Fruit fly (Drosophila melanogaster) whole organism, embryonic: Measurements from ENCODE around the gene CG5021.
A peak's percentile ranks its signal among the peaks of the same experiment; 100 is the strongest.

Source experiments
- ATbp ChIP-seq: fragments of 200-800 bp; sonication (Bioruptor generic); optimal IDR thresholded peaks from 2 replicates; lab custom pipeline; 2017; ENCODE audit warnings: missing biosample characterization, mild to moderate bottlenecking, missing genetic modification characterization, missing genetic modification reagents
- Ada2b ChIP-seq: fragments of 200-800 bp; sonication (Bioruptor generic); IDR thresholded peaks from 2 replicates; pipeline ENCODE4 v1.3.6; 2022; ENCODE audit warnings: missing biosample characterization, missing genetic modification characterization
- Blimp-1 ChIP-seq: fragments of 200-800 bp; sonication (Bioruptor generic); optimal IDR thresholded peaks from 3 replicates; lab custom pipeline; 2018; ENCODE audit warnings: missing biosample characterization, missing genetic modification characterization, mild to moderate bottlenecking, moderate library complexity, missing genetic modification reagents
- C15 ChIP-seq: fragments of 200-800 bp; sonication (Bioruptor generic); IDR thresholded peaks from 3 replicates; pipeline ENCODE4 v1.3.6; 2022; ENCODE audit warnings: missing biosample characterization, missing genetic modification characterization
- CG10267 ChIP-seq: fragments of 200-800 bp; sonication (Bioruptor generic); optimal IDR thresholded peaks from 2 replicates; lab custom pipeline; 2018; ENCODE audit warnings: missing biosample characterization, mild to moderate bottlenecking, missing genetic modification characterization, moderate library complexity
- CG10543 ChIP-seq: fragments of 200-800 bp; sonication (Bioruptor generic); optimal IDR thresholded peaks from 3 replicates; lab custom pipeline; 2017; ENCODE audit warnings: missing biosample characterization, mild to moderate bottlenecking, missing genetic modification characterization, moderate library complexity
- CG11560 ChIP-seq: fragments of 200-800 bp; sonication (Bioruptor generic); IDR thresholded peaks from 3 replicates; pipeline ENCODE4 v1.3.6; 2022; ENCODE audit warnings: missing biosample characterization, missing genetic modification characterization
- CG14050 ChIP-seq: fragments of 200-800 bp; sonication (Bioruptor generic); IDR thresholded peaks from 3 replicates; pipeline ENCODE4 v1.3.6; 2022; ENCODE audit warnings: missing biosample characterization, missing genetic modification characterization
- CG14441 ChIP-seq: fragments of 200-800 bp; sonication (Bioruptor generic); IDR thresholded peaks from 2 replicates; pipeline ENCODE4 v1.3.6; 2022; ENCODE audit warnings: missing biosample characterization, missing genetic modification characterization
- CG15073 ChIP-seq: fragments of 200-800 bp; sonication (Bioruptor generic); optimal IDR thresholded peaks from 2 replicates; lab custom pipeline; 2016; ENCODE audit warnings: missing biosample characterization, missing genetic modification characterization
- CG15479 ChIP-seq: fragments of 200-800 bp; sonication (Bioruptor generic); optimal IDR thresholded peaks from 3 replicates; lab custom pipeline; 2019; ENCODE audit warnings: missing biosample characterization, mild to moderate bottlenecking, missing genetic modification characterization, moderate library complexity
- CG16863 ChIP-seq: fragments of 200-800 bp; sonication (Bioruptor generic); optimal IDR thresholded peaks from 3 replicates; lab custom pipeline; 2016; ENCODE audit warnings: missing biosample characterization, missing genetic modification characterization
- CG17568 ChIP-seq: fragments of 200-800 bp; sonication (Bioruptor generic); optimal IDR thresholded peaks from 2 replicates; lab custom pipeline; 2018; ENCODE audit warnings: missing biosample characterization, mild to moderate bottlenecking, missing genetic modification characterization, moderate library complexity
- CG17802 ChIP-seq: fragments of 200-800 bp; sonication (Bioruptor generic); optimal IDR thresholded peaks from 2 replicates; lab custom pipeline; 2018; ENCODE audit warnings: missing biosample characterization, mild to moderate bottlenecking, missing genetic modification characterization, moderate library complexity
- CG17912 ChIP-seq: fragments of 200-800 bp; sonication (Bioruptor generic); optimal IDR thresholded peaks from 2 replicates; lab custom pipeline; 2018; ENCODE audit warnings: missing biosample characterization, mild to moderate bottlenecking, missing genetic modification characterization
- CG18262 ChIP-seq: fragments of 200-800 bp; optimal IDR thresholded peaks from 3 replicates; lab custom pipeline; 2019; ENCODE audit warnings: missing biosample characterization, mild to moderate bottlenecking, missing genetic modification characterization, moderate library complexity
- CG3065 ChIP-seq: fragments of 200-800 bp; sonication (Bioruptor generic); optimal IDR thresholded peaks from 2 replicates; lab custom pipeline; 2016; ENCODE audit warnings: missing biosample characterization, missing genetic modification characterization
- CG3281 ChIP-seq: fragments of 200-800 bp; sonication (Bioruptor generic); optimal IDR thresholded peaks from 3 replicates; lab custom pipeline; 2017; ENCODE audit warnings: missing biosample characterization, mild to moderate bottlenecking, missing genetic modification characterization
- CG34224 ChIP-seq: fragments of 200-800 bp; sonication (Bioruptor generic); IDR thresholded peaks from 3 replicates; pipeline ENCODE4 v1.3.6; 2022; ENCODE audit warnings: missing biosample characterization, missing genetic modification characterization; ENCODE audit not compliant: partially characterized antibody
- CG43689 ChIP-seq: fragments of 200-800 bp; sonication (Bioruptor generic); IDR thresholded peaks from 2 replicates; pipeline ENCODE4 v1.3.6; 2022; ENCODE audit warnings: missing biosample characterization, missing genetic modification characterization
- CG4707 ChIP-seq: fragments of 200-800 bp; sonication (Bioruptor generic); optimal IDR thresholded peaks from 2 replicates; lab custom pipeline; 2018; ENCODE audit warnings: missing biosample characterization, mild to moderate bottlenecking, missing genetic modification characterization, moderate library complexity
- CG8388 ChIP-seq: fragments of 200-800 bp; sonication (Bioruptor generic); optimal IDR thresholded peaks from 2 replicates; lab custom pipeline; 2019; ENCODE audit warnings: missing biosample characterization, mild to moderate bottlenecking, missing genetic modification characterization, moderate library complexity
- CG8924 ChIP-seq: fragments of 200-800 bp; optimal IDR thresholded peaks from 3 replicates; lab custom pipeline; 2019; ENCODE audit warnings: missing biosample characterization, mild to moderate bottlenecking, missing genetic modification characterization, moderate library complexity
- CkIIα-i1 ChIP-seq: fragments of 200-800 bp; sonication (Bioruptor generic); IDR thresholded peaks from 2 replicates; pipeline ENCODE4 v1.3.6; 2022; ENCODE audit warnings: missing biosample characterization, missing genetic modification characterization
- Drgx ChIP-seq: fragments of 200-800 bp; sonication (Bioruptor generic); IDR thresholded peaks from 2 replicates; pipeline ENCODE4 v1.3.6; 2022; ENCODE audit warnings: missing biosample characterization, missing genetic modification characterization
- Hr78 ChIP-seq, 2 experiments: fragments of 200-800 bp in 1 of 2; fragments of >200 bp in 1 of 2; sonication (Bioruptor generic) in 1 of 2; optimal IDR thresholded peaks; 2 replicates each; lab custom pipeline; 2017 to 2019; ENCODE audit warnings: missing biosample characterization in 2 of 2, missing genetic modification characterization in 2 of 2, mild to moderate bottlenecking in 1 of 2, moderate library complexity in 1 of 2
- Lim3 ChIP-seq: fragments of 200-800 bp; sonication (Bioruptor generic); IDR thresholded peaks from 2 replicates; pipeline ENCODE4 v1.3.6; 2022; ENCODE audit warnings: missing biosample characterization, missing genetic modification characterization
- Meics ChIP-seq: fragments of 200-800 bp; sonication (Bioruptor generic); optimal IDR thresholded peaks from 2 replicates; lab custom pipeline; 2017; ENCODE audit warnings: missing biosample characterization, mild to moderate bottlenecking, missing genetic modification characterization
- NC2α ChIP-seq: fragments of 200-800 bp; sonication (Bioruptor generic); optimal IDR thresholded peaks from 2 replicates; lab custom pipeline; 2016; ENCODE audit warnings: missing biosample characterization, missing genetic modification characterization
- Nf-YA ChIP-seq: fragments of 200-800 bp; sonication (Bioruptor generic); IDR thresholded peaks from 2 replicates; pipeline ENCODE4 v1.3.6; 2022; ENCODE audit warnings: missing biosample characterization, missing genetic modification characterization
- Oli ChIP-seq: fragments of 200-800 bp; sonication (Bioruptor generic); optimal IDR thresholded peaks from 2 replicates; lab custom pipeline; 2018; ENCODE audit warnings: missing biosample characterization, mild to moderate bottlenecking, missing genetic modification characterization, moderate library complexity
- Sry-β ChIP-seq: fragments of 200-800 bp; sonication (Bioruptor generic); optimal IDR thresholded peaks from 2 replicates; lab custom pipeline; 2018; ENCODE audit warnings: missing biosample characterization, mild to moderate bottlenecking, missing genetic modification characterization, moderate library complexity
- ase ChIP-seq: fragments of 200-800 bp; sonication (Bioruptor generic); IDR thresholded peaks from 3 replicates; pipeline ENCODE4 v1.3.6; 2022; ENCODE audit warnings: missing biosample characterization, missing genetic modification characterization
- bcd ChIP-seq: fragments of 200-800 bp; sonication (Bioruptor generic); optimal IDR thresholded peaks from 2 replicates; lab custom pipeline; 2017; ENCODE audit warnings: missing biosample characterization, mild to moderate bottlenecking, missing genetic modification characterization
- crp ChIP-seq, 2 experiments: fragments of 200-800 bp; sonication (Bioruptor generic); optimal IDR thresholded peaks; 2 replicates in 1 of 2; 3 replicates in 1 of 2; lab custom pipeline; 2017; ENCODE audit warnings: missing biosample characterization in 2 of 2, missing genetic modification characterization in 2 of 2, mild to moderate bottlenecking in 1 of 2, moderate library complexity in 1 of 2
- dpn ChIP-seq, 2 experiments: fragments of 200-800 bp; sonication (Bioruptor generic); optimal IDR thresholded peaks; 3 replicates each; lab custom pipeline; 2016; ENCODE audit warnings: missing biosample characterization in 2 of 2, missing genetic modification characterization in 2 of 2
- ewg ChIP-seq: fragments of 200-800 bp; sonication (Bioruptor generic); optimal IDR thresholded peaks from 3 replicates; lab custom pipeline; 2017; ENCODE audit warnings: mild to moderate bottlenecking, missing biosample characterization, missing genetic modification reagents, missing genetic modification characterization
- exex ChIP-seq: fragments of 200-800 bp; sonication (Bioruptor generic); optimal IDR thresholded peaks from 4 replicates; lab custom pipeline; 2018; ENCODE audit warnings: missing biosample characterization, mild to moderate bottlenecking, missing genetic modification characterization, moderate library complexity
- hkb ChIP-seq, 2 experiments: fragments of 200-800 bp in 1 of 2; fragments of >200 bp in 1 of 2; sonication (Bioruptor generic) in 1 of 2; IDR thresholded peaks in 1 of 2; optimal IDR thresholded peaks in 1 of 2; 2 replicates each; pipeline versions ENCODE4 v1.3.6 to Lab custom; 2017 to 2022; ENCODE audit warnings: missing biosample characterization in 1 of 2, missing genetic modification characterization in 1 of 2
- knrl ChIP-seq: fragments of 200-800 bp; sonication (Bioruptor generic); IDR thresholded peaks from 3 replicates; pipeline ENCODE4 v1.3.6; 2022; ENCODE audit warnings: missing biosample characterization, missing genetic modification characterization; ENCODE audit not compliant: partially characterized antibody
- lov ChIP-seq, 2 experiments: fragments of 200-800 bp in 1 of 2; fragments of >200 bp in 1 of 2; sonication (Bioruptor generic) in 1 of 2; IDR thresholded peaks in 1 of 2; optimal IDR thresholded peaks in 1 of 2; 2 replicates in 1 of 2; 3 replicates in 1 of 2; pipeline versions ENCODE4 v1.3.6 to Lab custom; 2017 to 2022; ENCODE audit warnings: missing biosample characterization in 1 of 2, missing genetic modification characterization in 1 of 2
- nmo ChIP-seq: fragments of 200-800 bp; sonication (Bioruptor generic); optimal IDR thresholded peaks from 2 replicates; lab custom pipeline; 2018; ENCODE audit warnings: missing biosample characterization, mild to moderate bottlenecking, missing genetic modification characterization, moderate library complexity
- odd ChIP-seq: fragments of 200-800 bp; sonication (Bioruptor generic); optimal IDR thresholded peaks from 2 replicates; lab custom pipeline; 2017; ENCODE audit warnings: missing biosample characterization, mild to moderate bottlenecking, missing genetic modification characterization
- otp ChIP-seq: fragments of 200-800 bp; sonication (Bioruptor generic); IDR thresholded peaks from 3 replicates; pipeline ENCODE4, ENCODE4 v1.3.6; 2022; ENCODE audit warnings: missing biosample characterization, missing genetic modification characterization
- peb ChIP-seq: fragments of 200-800 bp; sonication (Bioruptor generic); IDR thresholded peaks from 2 replicates; pipeline ENCODE4 v1.3.6; 2022; ENCODE audit warnings: missing biosample characterization, missing genetic modification characterization
- toy ChIP-seq: fragments of 200-800 bp; sonication (Bioruptor generic); IDR thresholded peaks from 2 replicates; pipeline ENCODE4 v1.3.6; 2022; ENCODE audit warnings: missing biosample characterization, missing genetic modification characterization
- zen ChIP-seq: fragments of 200-800 bp; sonication (Bioruptor generic); optimal IDR thresholded peaks from 3 replicates; lab custom pipeline; 2018; ENCODE audit warnings: missing biosample characterization, mild to moderate bottlenecking, missing genetic modification characterization, moderate library complexity

The CG5021 gene

DNA sequence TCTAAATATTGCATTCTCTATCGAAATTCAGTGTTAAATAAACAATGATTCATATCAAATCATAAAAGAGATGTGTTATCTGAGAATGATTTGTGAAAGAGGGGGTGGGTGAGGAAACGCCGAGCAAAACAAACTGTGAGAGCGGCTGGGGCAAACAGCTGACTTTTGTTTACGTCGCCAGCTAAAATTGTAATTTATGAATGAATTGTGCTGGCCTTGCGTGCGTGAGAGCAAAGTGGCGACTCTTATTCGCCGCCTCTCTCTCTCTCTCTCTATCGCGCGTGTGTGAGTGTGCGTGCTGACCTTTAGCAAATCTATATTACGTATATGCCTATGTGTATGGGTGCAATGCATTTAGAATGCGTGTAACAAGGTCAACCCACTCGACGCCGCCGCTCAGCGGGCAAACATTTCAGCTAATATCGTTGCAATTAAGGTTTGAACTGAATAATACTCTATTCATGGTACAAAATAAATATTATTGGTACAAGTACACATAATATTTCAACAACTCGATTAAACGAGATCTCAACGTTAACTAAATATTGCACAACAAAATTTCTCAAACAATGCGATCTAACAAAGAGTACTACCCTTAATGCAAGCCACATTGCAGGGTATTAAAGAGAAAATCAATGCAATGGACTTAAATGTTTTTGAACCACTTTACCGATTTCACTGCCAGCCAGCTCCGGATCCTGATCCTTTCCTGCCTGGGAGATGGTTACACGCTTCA, 12.2 kb downstream of the CG5021 start (continued):
- TF ChIP-seq CG8924 (tag; lab: Kevin White, UChicago) (no peak), CG11560 (tag; lab: Robert Waterston, UW) (no peak), CG14441 (peak; percentile 42; the same call in 1 of the 2 replicates), exex (no peak), dpn (GFP tag; optimal IDR thresholded peaks at IDR 0.05; lab: Kevin White, UChicago) (peak in 1 of 2 experiments; percentile 34), hkb (optimal IDR thresholded peaks at IDR 0.05; lab: Kevin White, UChicago) (no peak), hkb (GFP tag; IDR thresholded peaks at IDR 0.05; lab: Robert Waterston, UW) (0 out of 2 replicates have a peak, but pooled peaks have one; percentile 8), CG4707 (GFP tag; lab: Kevin White, UChicago) (no peak), CG15479 (peak; percentile 85), Oli (tag; lab: Kevin White, UChicago) (peak; percentile 17), C15 (no peak), toy (GFP tag; lab: Robert Waterston, UW) (no peak), CG3065 (GFP tag; lab: Kevin White, UChicago) (no peak), Sry-β (GFP tag; lab: Kevin White, UChicago) (no peak), Hr78 (GFP tag; optimal IDR thresholded peaks at IDR 0.05; lab: Kevin White, UChicago) (peak in 1 of 2 experiments; percentile 99), otp (0 out of 3 replicates have a peak, but pooled peaks have one; percentile 25), knrl (GFP tag; lab: Robert Waterston, UW) (no peak), CG18262 (tag; lab: Kevin White, UChicago) (peak; percentile 14), crp (GFP tag; optimal IDR thresholded peaks at IDR 0.05; lab: Kevin White, UChicago) (peak; percentile 3 to 83), Ada2b (no peak), CG10267 (peak; percentile 9), CG16863 (GFP tag; lab: Kevin White, UChicago) (no peak), nmo (GFP tag; lab: Kevin White, UChicago) (peak; percentile 22), CG14050 (GFP tag; lab: Robert Waterston, UW) (no peak; the same call in 2 of the 3 replicates), CG8388 (peak; percentile 5), Meics (GFP tag; lab: Kevin White, UChicago) (no peak), bcd (no peak), CG43689 (GFP tag; lab: Robert Waterston, UW) (no peak), peb (no peak), NC2α (GFP tag; lab: Kevin White, UChicago) (no peak), Lim3 (GFP tag; lab: Robert Waterston, UW) (no peak), Blimp-1 (GFP tag; lab: Kevin White, UChicago) (peak; percentile 21), ATbp (peak; percentile 40), CG34224 (GFP tag; lab: Robert Waterston, UW) (peak; percentile 73), CG17802 (tag; lab: Kevin White, UChicago) (no peak), CG3281 (GFP tag; lab: Kevin White, UChicago) (no peak), CG15073 (GFP tag; lab: Kevin White, UChicago) (no peak), zen (tag; lab: Kevin White, UChicago) (no peak), CG10543 (GFP tag; lab: Kevin White, UChicago) (peak; percentile 22), odd (GFP tag; lab: Kevin White, UChicago) (no peak), CG17912 (GFP tag; lab: Kevin White, UChicago) (no peak), CkIIα-i1 (no peak), Drgx (GFP tag; lab: Robert Waterston, UW) (peak; percentile 73), Nf-YA (GFP tag; lab: Robert Waterston, UW) (no peak), CG17568 (GFP tag; lab: Kevin White, UChicago) (no peak), lov (optimal IDR thresholded peaks at IDR 0.05; lab: Kevin White, UChicago) (no peak), lov (GFP tag; IDR thresholded peaks at IDR 0.05; lab: Robert Waterston, UW) (no peak), ewg (GFP tag; lab: Kevin White, UChicago) (peak; percentile 11), ase (GFP tag; lab: Robert Waterston, UW) (peak; percentile 30; the same call in 1 of the 3 replicates)
